Fruit fly (Drosophila melanogaster): ENCODE data around the gene Tspo.

Gene Tspo

dm6 chr2L:552432-552929 lies 6.9 kb upstream of the Tspo start, which contains the start of gene Ets21C (continued):
- TF ChIP-seq Sox15 (GFP tag; optimal IDR thresholded peaks at IDR 0.05), result no peak
- no peak for TF ChIP-seq vri (GFP tag; optimal IDR thresholded peaks at IDR 0.05)
- TF ChIP-seq fkh (GFP tag; optimal IDR thresholded peaks at IDR 0.05), result no peak
- TF ChIP-seq CG6792 (GFP tag; optimal IDR thresholded peaks at IDR 0.05), result no peak
- TF ChIP-seq CG11902 (GFP tag; optimal IDR thresholded peaks at IDR 0.05), result no peak
- TF ChIP-seq ss (GFP tag; optimal IDR thresholded peaks at IDR 0.05), result peak; percentile 45 to 59
- TF ChIP-seq CG10631 (GFP tag; optimal IDR thresholded peaks at IDR 0.05), result no peak
- peak; percentile 48 for TF ChIP-seq Eip75B (GFP tag; optimal IDR thresholded peaks at IDR 0.05)
- TF ChIP-seq esn (GFP tag; optimal IDR thresholded peaks at IDR 0.05), result peak; percentile 8
- TF ChIP-seq CG9139 (GFP tag; optimal IDR thresholded peaks at IDR 0.05), result peak; percentile 64
- no peak; the same call in 1 of the 2 replicates for TF ChIP-seq Gug (GFP tag; IDR thresholded peaks at IDR 0.05)
- no peak for TF ChIP-seq lz (GFP tag; optimal IDR thresholded peaks at IDR 0.05)
- peak; percentile 90 for TF ChIP-seq svp (GFP tag)
- TF ChIP-seq net (GFP tag; optimal IDR thresholded peaks at IDR 0.05), result peak; percentile 39
- peak; percentile 57; the same call in 1 of the 3 replicates for TF ChIP-seq eg (GFP tag; IDR thresholded peaks at IDR 0.05)
- peak; percentile 26 for TF ChIP-seq Lpt (GFP tag; optimal IDR thresholded peaks at IDR 0.05)
- TF ChIP-seq CG11294 (GFP tag; IDR thresholded peaks at IDR 0.05), result no peak
- peak; percentile 21 for TF ChIP-seq topi (GFP tag; optimal IDR thresholded peaks at IDR 0.05)

- TF ChIP-seq fd85E (GFP tag; optimal IDR thresholded peaks at IDR 0.05), result no peak
- TF ChIP-seq CG1621 (tag; optimal IDR thresholded peaks at IDR 0.05), result peak; percentile 65
Measured at dm6 chr2L:559770-560567, 557 bp downstream of the Tspo start, which contains the start of gene rempA. TSS of gene rempA (minus strand) at chr2L:560310.

- TF ChIP-seq svp (GFP tag) (no peak), Sox15 (GFP tag; optimal IDR thresholded peaks at IDR 0.05) (no peak), net (GFP tag; optimal IDR thresholded peaks at IDR 0.05) (peak; percentile 65), Hr38 (GFP tag; optimal IDR thresholded peaks at IDR 0.05) (no peak), CG15336 (GFP tag; IDR thresholded peaks at IDR 0.05) (peak; percentile 42; the same call in 1 of the 2 replicates), CG6792 (GFP tag; optimal IDR thresholded peaks at IDR 0.05) (no peak), CG8119 (GFP tag; IDR thresholded peaks at IDR 0.05) (peak; percentile 68; the same call in 2 of the 3 replicates), eg (GFP tag; IDR thresholded peaks at IDR 0.05) (peak; percentile 57; the same call in 2 of the 3 replicates), Lpt (GFP tag; optimal IDR thresholded peaks at IDR 0.05) (peak; percentile 75), CG6163 (GFP tag; IDR thresholded peaks at IDR 0.05) (0 out of 3 replicates have a peak, but pooled peaks have one; percentile 30), CG1621 (tag; optimal IDR thresholded peaks at IDR 0.05) (no peak), CG4318 (GFP tag; optimal IDR thresholded peaks at IDR 0.05) (no peak)
Measured at dm6 chr2L:563314-563713, 3.9 kb downstream of the Tspo start.

dm6 chr2L:563769-564550 lies 4.5 kb downstream of the Tspo start, which contains the start of the genes uncNacbeta and CG2794:
TSS of gene uncNacbeta (minus strand) at chr2L:563819.
TSS of gene CG2794 (plus strand) at chr2L:564163.
- TF ChIP-seq CG1621 (tag; optimal IDR thresholded peaks at IDR 0.05) (peak; percentile 92), CG8119 (GFP tag; IDR thresholded peaks at IDR 0.05) (no peak), esn (GFP tag; optimal IDR thresholded peaks at IDR 0.05) (peak; percentile 43)

dm6 chr2L:568030-568429 lies 8.6 kb downstream of the Tspo start, which contains the start of the genes Nle and Sf3b1:
TSS of gene Nle (minus strand) at chr2L:568121.
TSS of gene Sf3b1 (plus strand) at chr2L:568340.
- peak; percentile 39 for TF ChIP-seq CG31627 (GFP tag; optimal IDR thresholded peaks at IDR 0.05)
- TF ChIP-seq CG32006 (GFP tag; optimal IDR thresholded peaks at IDR 0.05), result no peak
- TF ChIP-seq eg (GFP tag; IDR thresholded peaks at IDR 0.05), result no peak
- no peak for TF ChIP-seq CG34406 (GFP tag; optimal IDR thresholded peaks at IDR 0.05)
- TF ChIP-seq salr (GFP tag; optimal IDR thresholded peaks at IDR 0.05), result no peak
- peak; percentile 61 for TF ChIP-seq CG3032 (tag; optimal IDR thresholded peaks at IDR 0.05)
- peak; percentile 86 for TF ChIP-seq fkh (GFP tag; optimal IDR thresholded peaks at IDR 0.05)
- TF ChIP-seq esn (GFP tag; optimal IDR thresholded peaks at IDR 0.05), result peak; percentile 66
- no peak for TF ChIP-seq CG10669 (GFP tag; optimal IDR thresholded peaks at IDR 0.05)
- no peak for TF ChIP-seq CG15336 (GFP tag; IDR thresholded peaks at IDR 0.05)
